Worm (Caenorhabditis elegans) whole organism, young adult: ENCODE measurements around the gene srz-96.

Source experiments
- F33H1.4 ChIP-seq: fragments of 200-800 bp; sonication (Bioruptor generic); IDR thresholded peaks from 2 replicates; pipeline ENCODE4 v1.3.6; 2022; ENCODE audit warnings: missing genetic modification reagents, missing genetic modification characterization, missing compliant biosample characterization
- ceh-40 ChIP-seq: fragments of 200-800 bp; sonication (Bioruptor generic); IDR thresholded peaks from 2 replicates; pipeline ENCODE4 v1.3.6; 2022; ENCODE audit warnings: missing genetic modification characterization, missing compliant biosample characterization
- dpl-1 ChIP-seq: fragments of 150-350 bp; optimal IDR thresholded peaks from 2 replicates; lab custom pipeline; 2014; ENCODE audit warnings: missing biosample characterization, missing genetic modification reagents, missing genetic modification characterization
- egl-18 ChIP-seq: fragments of 200-800 bp; sonication (Bioruptor generic); IDR thresholded peaks from 2 replicates; pipeline ENCODE4 v1.3.6; 2022; ENCODE audit warnings: missing genetic modification reagents, missing genetic modification characterization, missing compliant biosample characterization
- hmg-1.2 ChIP-seq: fragments of 200-800 bp; sonication (Bioruptor generic); IDR thresholded peaks from 2 replicates; pipeline ENCODE4 v1.3.6; 2022; ENCODE audit warnings: missing genetic modification reagents, missing genetic modification characterization, missing compliant biosample characterization
- let-526 ChIP-seq: fragments of 200-800 bp; sonication (Bioruptor generic); IDR thresholded peaks from 2 replicates; pipeline ENCODE4 v1.3.6; 2022; ENCODE audit warnings: missing genetic modification reagents, missing genetic modification characterization, missing compliant biosample characterization
- lir-1 ChIP-seq: fragments of 200-800 bp; sonication (Bioruptor generic); conservative IDR thresholded peaks from 2 replicates; pipeline ENCODE4 v1.3.6; 2022; ENCODE audit warnings: missing genetic modification reagents, missing genetic modification characterization, missing compliant biosample characterization
- madf-10 ChIP-seq: sonication (generic microtip); optimal IDR thresholded peaks from 2 replicates; lab custom pipeline; 2016; ENCODE audit warnings: mild to moderate bottlenecking, missing genetic modification characterization, missing compliant biosample characterization
- madf-3 ChIP-seq: fragments of 200-800 bp; sonication (Bioruptor generic); IDR thresholded peaks from 2 replicates; pipeline ENCODE4 v1.3.6; 2022; ENCODE audit warnings: missing genetic modification reagents, missing genetic modification characterization, missing compliant biosample characterization
- xnd-1 ChIP-seq: sonication (generic microtip); optimal IDR thresholded peaks from 2 replicates; lab custom pipeline; 2016; ENCODE audit warnings: missing genotype, missing genetic modification reagents, missing genetic modification characterization, missing compliant biosample characterization

ce11 chrV:17182045-17182444 lies 17.0 kb upstream of the srz-96 start, which contains the start of gene srh-159:
- TF ChIP-seq xnd-1 (no peak), madf-3 (GFP tag; lab: Robert Waterston, UW) (no peak), egl-18 (GFP tag; lab: Robert Waterston, UW) (no peak), dpl-1 (GFP tag; lab: Kevin White, UChicago) (no peak), let-526 (no peak), lir-1 (GFP tag; lab: Robert Waterston, UW) (no peak), madf-10 (no peak), hmg-1.2 (GFP tag; lab: Robert Waterston, UW) (no peak), F33H1.4 (GFP tag; lab: Robert Waterston, UW) (no peak), ceh-40 (GFP tag; lab: Robert Waterston, UW) (no peak)
